Worm (Caenorhabditis elegans) whole organism, mixed stage, embryonic: ENCODE results near the gene F35E12.10.

Source experiments
- lin-13 ChIP-seq: fragments of 150-350 bp; optimal IDR thresholded peaks from 2 replicates; lab custom pipeline; 2014; ENCODE audit warnings: missing biosample characterization, missing genetic modification characterization
- lsy-2 ChIP-seq: fragments of 150-350 bp; optimal IDR thresholded peaks from 2 replicates; lab custom pipeline; 2014; ENCODE audit warnings: missing biosample characterization, missing genetic modification characterization

DNA sequence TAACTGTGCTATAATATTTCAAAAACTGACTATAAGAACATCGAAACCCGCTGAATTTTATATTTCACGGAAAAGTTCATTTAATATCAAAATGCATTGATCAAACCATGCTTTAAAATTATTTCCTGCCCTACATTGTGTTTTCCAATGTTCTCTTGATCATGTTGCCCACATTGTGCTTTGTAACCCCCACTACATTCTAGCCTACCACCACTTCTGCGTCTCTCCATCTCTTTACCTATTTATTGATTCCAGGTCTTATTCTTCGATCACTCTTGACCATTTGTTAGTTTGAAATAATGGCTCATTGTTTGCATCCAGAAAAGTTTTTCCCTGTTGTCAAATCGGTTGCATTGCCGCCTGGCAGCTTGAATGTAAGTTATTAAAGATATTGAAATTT lies 33.6 kb upstream of the F35E12.10 start, which contains the start of gene decr-1.1:
- TF ChIP-seq lin-13 (tag; lab: Kevin White, UChicago) (no peak), lsy-2 (no peak)
